Worm (Caenorhabditis elegans) whole organism, late embryonic: Measurements from ENCODE around the gene tag-243.

Experiments used
- ama-1 ChIP-seq: fragments of 150-350 bp; optimal IDR thresholded peaks from 2 replicates; lab custom pipeline; 2014
- ceh-18 ChIP-seq: sonication (generic microtip); optimal IDR thresholded peaks from 2 replicates; lab custom pipeline; 2016; ENCODE audit warnings: missing genetic modification characterization, missing compliant biosample characterization
- ceh-30 ChIP-seq: fragments of 150-350 bp; optimal IDR thresholded peaks from 2 replicates; lab custom pipeline; 2014; ENCODE audit warnings: missing biosample characterization, missing genetic modification characterization
- ceh-31 ChIP-seq: sonication (generic microtip); optimal IDR thresholded peaks from 2 replicates; lab custom pipeline; 2016; ENCODE audit warnings: missing genetic modification characterization, missing compliant biosample characterization
- dmd-4 ChIP-seq: sonication (generic microtip); optimal IDR thresholded peaks from 2 replicates; lab custom pipeline; 2016; ENCODE audit warnings: borderline replicate concordance, missing genetic modification characterization, missing compliant biosample characterization
- dve-1 ChIP-seq: sonication (generic microtip); optimal IDR thresholded peaks from 2 replicates; lab custom pipeline; 2017; ENCODE audit warnings: antibody characterized with exemption, mild to moderate bottlenecking, missing genetic modification characterization, missing compliant biosample characterization
- elt-2 ChIP-seq: sonication (generic microtip); optimal IDR thresholded peaks from 2 replicates; lab custom pipeline; 2016; ENCODE audit warnings: missing genetic modification reagents, missing genetic modification characterization, missing compliant biosample characterization
- fkh-10 ChIP-seq: fragments of 150-350 bp; optimal IDR thresholded peaks from 2 replicates; lab custom pipeline; 2014; ENCODE audit warnings: missing biosample characterization, missing genetic modification reagents, missing genetic modification characterization
- hlh-8 ChIP-seq: sonication (generic microtip); optimal IDR thresholded peaks from 2 replicates; lab custom pipeline; 2016; ENCODE audit warnings: missing genotype, missing genetic modification characterization, missing compliant biosample characterization
- pag-3 ChIP-seq: sonication (generic microtip); optimal IDR thresholded peaks from 2 replicates; lab custom pipeline; 2016; ENCODE audit warnings: missing compliant biosample characterization, missing genetic modification characterization, borderline replicate concordance
- pat-9 ChIP-seq: fragments of 200-800 bp; sonication (Bioruptor generic); optimal IDR thresholded peaks from 2 replicates; lab custom pipeline; 2018; ENCODE audit warnings: mild to moderate bottlenecking, missing genetic modification characterization, moderate library complexity, missing compliant biosample characterization
- pha-4 ChIP-seq: fragments of 150-350 bp; optimal IDR thresholded peaks from 2 replicates; lab custom pipeline; 2018; ENCODE audit warnings: missing biosample characterization, missing genetic modification reagents, missing genetic modification characterization
- sox-4 ChIP-seq: sonication (generic microtip); optimal IDR thresholded peaks from 2 replicates; lab custom pipeline; 2017; ENCODE audit warnings: mild to moderate bottlenecking, missing genetic modification characterization, inconsistent platforms, missing compliant biosample characterization

DNA sequence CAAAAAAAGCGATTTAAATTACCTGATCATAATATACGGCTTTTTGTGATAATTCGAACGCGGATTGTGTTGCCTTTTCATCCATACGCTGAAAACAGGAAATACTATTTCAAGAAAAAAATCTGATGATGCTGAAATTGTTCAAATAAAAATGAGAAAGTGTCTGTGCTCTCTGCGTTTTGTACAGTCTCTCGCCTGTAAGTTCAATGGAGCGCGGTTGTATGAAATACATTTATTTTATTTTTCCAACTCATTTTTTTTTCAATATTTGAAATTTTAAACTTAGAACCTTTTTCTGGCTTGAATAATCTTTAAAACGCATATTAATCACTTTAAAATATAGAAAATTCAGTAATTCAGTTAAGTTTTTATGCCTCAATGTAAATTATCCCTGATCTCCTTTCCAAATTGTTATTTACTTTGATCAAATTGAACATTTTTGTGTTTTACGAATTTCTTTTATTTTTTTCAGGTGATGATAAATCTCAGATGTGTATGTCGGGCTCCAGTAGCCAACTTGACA is 15.7 kb upstream of the tag-243 start, which contains the start of the genes clp-2 and mrpl-16:
- TF ChIP-seq hlh-8 (no peak), pha-4 (tag; lab: Kevin White, UChicago) (no peak), elt-2 (tag; lab: Kevin White, UChicago) (no peak), fkh-10 (GFP tag; lab: Kevin White, UChicago) (no peak), ceh-18 (tag; lab: Kevin White, UChicago) (no peak), dve-1 (tag; lab: Kevin White, UChicago) (no peak), ceh-31 (tag; lab: Kevin White, UChicago) (no peak), ama-1 (lab: Kevin White, UChicago) (no peak), sox-4 (no peak), pag-3 (no peak), dmd-4 (no peak), pat-9 (no peak), ceh-30 (no peak)
